Worm (Caenorhabditis elegans): ENCODE data around the gene clec-250.

- TF ChIP-seq flh-1 (GFP tag; optimal IDR thresholded peaks at IDR 0.05) (no peak), bed-3 (GFP tag; optimal IDR thresholded peaks at IDR 0.05) (no peak), nhr-28 (tag; optimal IDR thresholded peaks at IDR 0.05) (no peak), sptf-1 (tag; optimal IDR thresholded peaks at IDR 0.05) (no peak), lsy-2 (tag; optimal IDR thresholded peaks at IDR 0.05) (no peak), zip-8 (tag; optimal IDR thresholded peaks at IDR 0.05) (no peak), nhr-237 (tag; optimal IDR thresholded peaks at IDR 0.05) (no peak), blmp-1 (tag; optimal IDR thresholded peaks at IDR 0.05) (no peak)
Measured at ce11 chrV:18742108-18742507, at the start of gene clec-250.

All from whole organism, mixed stage, embryonic.